Worm (Caenorhabditis elegans): Measurements from ENCODE around the gene ZK856.11.

The ZK856.11 gene

DNA sequence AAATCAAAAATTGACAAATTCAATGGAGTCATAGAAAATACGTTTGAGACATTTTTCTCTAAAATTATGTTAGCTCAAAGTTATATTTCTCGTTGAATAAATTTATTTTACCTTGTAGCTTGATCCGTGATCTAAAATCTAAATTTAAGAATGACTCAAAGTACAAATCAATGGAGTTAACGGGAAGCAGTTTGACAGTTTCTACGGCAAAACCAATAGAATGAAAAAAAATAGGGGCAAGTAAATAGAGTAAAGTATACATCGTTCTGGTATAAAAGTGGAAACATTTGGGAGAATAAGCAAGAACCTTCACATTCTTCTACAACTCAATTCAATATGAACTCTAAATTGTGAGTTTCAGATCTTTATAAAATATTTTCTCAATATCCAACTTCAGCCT lies 26.2 kb upstream of the ZK856.11 start, which contains the start of gene fipr-6:
fipr-6 (plus strand) TSS at position 301 of the 400 bp plus-strand sequence.
- TF ChIP-seq mab-5 (tag; optimal IDR thresholded peaks at IDR 0.05) (no peak), nhr-10 (tag; optimal IDR thresholded peaks at IDR 0.05) (no peak), nhr-23 (tag; optimal IDR thresholded peaks at IDR 0.05) (no peak), ztf-1 (GFP tag; conservative IDR thresholded peaks at IDR 0.05) (no peak)

DNA sequence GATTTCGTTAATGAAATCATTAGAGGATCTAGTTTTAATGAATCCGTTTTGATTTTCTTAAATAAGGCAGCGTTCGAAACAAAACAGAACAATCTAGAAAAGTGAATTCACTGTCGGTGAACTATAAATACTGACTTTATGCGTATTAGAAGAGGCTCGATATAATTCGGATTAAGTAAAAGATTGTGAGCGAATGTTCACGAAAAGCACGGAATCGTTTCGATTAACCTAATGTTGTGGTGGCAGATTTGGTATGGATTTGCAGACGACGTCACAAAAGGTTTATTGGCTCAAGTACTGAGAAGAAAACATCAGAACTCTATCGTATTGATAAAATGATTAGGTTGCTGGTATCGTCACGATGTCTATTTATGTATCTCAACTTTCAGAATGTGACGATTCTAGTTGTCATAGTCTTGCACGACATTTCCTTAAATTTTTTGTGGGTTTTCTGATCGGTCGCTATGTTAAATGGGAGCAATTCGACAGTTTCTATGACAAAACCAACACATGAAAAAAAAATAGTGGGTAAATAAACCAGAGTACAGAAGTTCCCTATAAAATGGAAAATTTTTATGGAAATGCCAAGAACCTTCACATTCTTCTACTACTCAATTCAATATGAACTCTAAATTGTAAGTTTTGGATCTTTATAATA lies 24.6 kb upstream of the ZK856.11 start, which contains the start of the genes pyt-1 and fipr-7:
pyt-1 (minus strand) TSS at position 101 of the 658 bp plus-strand sequence.
fipr-7 (plus strand) TSS at position 608 of the 658 bp plus-strand sequence.
- TF ChIP-seq nhr-21 (tag; optimal IDR thresholded peaks at IDR 0.05) (no peak), lin-39 (tag; optimal IDR thresholded peaks at IDR 0.05) (no peak)

DNA sequence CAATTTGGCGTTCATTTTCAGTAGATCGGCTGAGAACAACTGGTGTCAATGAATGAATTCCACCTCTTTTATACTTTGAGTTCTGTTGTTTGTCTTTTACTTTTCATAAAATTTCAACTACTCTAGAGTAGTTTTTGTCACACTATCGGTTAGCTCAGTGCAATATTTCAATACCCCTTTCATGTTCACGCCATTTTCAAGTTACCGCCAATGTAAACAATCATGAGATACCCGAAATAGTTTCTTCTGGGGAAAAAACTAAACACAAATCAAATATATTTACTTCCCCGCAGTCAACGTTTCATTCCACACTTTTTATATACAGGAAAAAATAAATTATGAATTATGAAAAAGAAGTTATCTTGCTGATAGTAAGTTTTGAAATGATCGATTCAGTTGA lies 23.6 kb upstream of the ZK856.11 start, which contains the start of gene fipr-4:
fipr-4 (minus strand) TSS at position 101 of the 400 bp plus-strand sequence.
- TF ChIP-seq ZK546.5 (tag; optimal IDR thresholded peaks at IDR 0.05) (no peak), ztf-4 (tag; optimal IDR thresholded peaks at IDR 0.05) (no peak), ama-1 (optimal IDR thresholded peaks at IDR 0.05) (no peak), F13H6.1 (tag; optimal IDR thresholded peaks at IDR 0.05) (peak; percentile 9), nhr-23 (tag; optimal IDR thresholded peaks at IDR 0.05) (no peak), nhr-237 (tag; optimal IDR thresholded peaks at IDR 0.05) (no peak)

DNA sequence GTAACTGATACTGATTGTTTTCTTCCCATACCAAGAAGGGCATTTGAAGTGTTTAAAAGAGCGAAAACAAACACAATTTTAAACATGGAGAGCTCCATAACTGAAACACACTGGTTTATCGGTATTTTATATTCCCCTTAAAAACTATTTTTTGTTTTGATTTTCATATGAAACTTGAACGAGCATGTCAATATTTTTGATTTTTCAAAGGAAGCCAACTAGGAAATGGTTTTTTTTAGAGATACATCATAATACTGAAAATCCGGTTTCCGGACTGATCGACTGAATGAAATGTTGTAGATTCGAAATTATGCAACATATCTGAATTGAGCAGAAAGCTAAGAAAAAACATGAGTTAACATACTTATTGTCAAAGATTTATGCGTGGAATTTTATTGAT lies 22.6 kb upstream of the ZK856.11 start, which contains the start of gene ttr-19:
ttr-19 (minus strand) TSS at position 101 of the 400 bp plus-strand sequence.
- TF ChIP-seq ztf-11 (tag; optimal IDR thresholded peaks at IDR 0.05): no peak
- no peak for TF ChIP-seq aly-2 (tag; optimal IDR thresholded peaks at IDR 0.05)
- TF ChIP-seq unc-62 (GFP tag; optimal IDR thresholded peaks at IDR 0.05): no peak
- TF ChIP-seq dmd-4 (tag; optimal IDR thresholded peaks at IDR 0.05): no peak
- no peak for TF ChIP-seq sma-9 (GFP tag; optimal IDR thresholded peaks at IDR 0.05)
- TF ChIP-seq sma-9 (tag; optimal IDR thresholded peaks at IDR 0.05): no peak
- no peak for TF ChIP-seq lin-11 (tag; optimal IDR thresholded peaks at IDR 0.05)
- no peak for TF ChIP-seq C34F6.9 (tag; optimal IDR thresholded peaks at IDR 0.05)
- TF ChIP-seq egl-27 (tag; optimal IDR thresholded peaks at IDR 0.05): no peak
- TF ChIP-seq nhr-237 (tag; optimal IDR thresholded peaks at IDR 0.05): no peak
- TF ChIP-seq elt-3 (tag; optimal IDR thresholded peaks at IDR 0.05): no peak
- TF ChIP-seq unc-39 (tag; optimal IDR thresholded peaks at IDR 0.05): no peak
- TF ChIP-seq nhr-12 (tag; optimal IDR thresholded peaks at IDR 0.05): no peak
- no peak for TF ChIP-seq ZK546.5 (tag; optimal IDR thresholded peaks at IDR 0.05)
- no peak for TF ChIP-seq nhr-10 (tag; optimal IDR thresholded peaks at IDR 0.05)

DNA sequence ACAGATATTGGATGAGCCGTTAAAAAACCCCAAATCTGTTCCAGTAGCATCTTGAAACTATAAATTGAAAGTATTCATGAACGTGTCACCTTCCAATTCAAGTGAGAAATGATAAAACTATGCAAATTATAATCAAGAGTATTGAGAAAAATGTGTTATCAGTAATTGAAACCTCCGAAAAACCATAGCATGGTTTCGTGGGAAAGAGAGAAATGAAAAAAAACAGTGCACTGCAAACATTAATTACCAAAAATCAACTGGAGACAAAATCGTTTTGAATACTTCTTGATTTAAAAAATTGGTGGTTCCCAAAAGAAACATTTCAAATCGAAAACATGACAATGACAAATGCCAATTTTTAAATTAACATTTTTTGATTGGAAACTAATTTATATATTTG lies 20.9 kb upstream of the ZK856.11 start, which contains the start of gene daf-36:
daf-36 (minus strand) TSS at position 101 of the 400 bp plus-strand sequence.
- TF ChIP-seq fos-1 (tag; optimal IDR thresholded peaks at IDR 0.05): peak; percentile 62
- no peak for TF ChIP-seq skn-1 (tag; optimal IDR thresholded peaks at IDR 0.05)

DNA sequence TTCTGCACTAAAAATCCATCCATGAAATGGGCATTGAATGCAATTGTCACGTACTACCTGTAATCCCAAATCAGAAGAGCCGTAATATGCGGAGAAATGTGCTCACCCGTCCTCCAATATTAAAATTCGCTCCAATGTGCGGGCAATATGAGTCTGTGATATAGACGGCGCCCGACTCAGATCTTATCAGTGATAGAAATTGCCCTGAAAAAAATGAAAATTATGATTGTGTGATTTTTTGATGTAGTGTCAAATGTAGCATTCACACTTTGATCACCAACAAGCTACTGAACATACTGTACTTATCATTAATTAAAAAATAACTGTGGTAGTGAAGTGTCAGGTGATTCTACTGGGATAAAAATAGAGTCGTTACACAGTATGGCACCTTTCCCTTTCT lies 19.9 kb upstream of the ZK856.11 start:
- no peak for TF ChIP-seq elt-3 (tag; optimal IDR thresholded peaks at IDR 0.05)
- peak; percentile 60 for TF ChIP-seq fos-1 (tag; optimal IDR thresholded peaks at IDR 0.05)

DNA sequence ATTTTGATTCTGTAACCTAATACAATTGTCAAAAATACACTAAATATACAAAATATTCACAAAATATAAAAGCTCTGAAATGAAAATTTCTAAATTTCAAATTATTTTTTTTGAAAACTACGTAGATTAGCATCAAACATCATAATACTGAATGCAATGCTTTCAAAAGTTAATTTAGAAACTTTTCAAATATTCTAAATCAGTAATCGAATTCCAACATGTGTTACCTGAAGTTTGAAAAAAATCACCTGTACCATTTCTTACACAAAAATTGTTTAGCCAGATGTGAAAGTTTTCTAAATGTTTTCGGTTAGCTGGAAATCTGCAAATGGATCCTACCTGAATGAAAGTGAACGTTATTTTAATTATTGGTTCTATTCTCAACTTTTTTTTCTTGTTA lies 17.3 kb upstream of the ZK856.11 start, which contains the start of gene C12D8.20:
C12D8.20 (plus strand) TSS at position 301 of the 400 bp plus-strand sequence.
- TF ChIP-seq ztf-4 (tag; optimal IDR thresholded peaks at IDR 0.05) (no peak), alr-1 (tag; optimal IDR thresholded peaks at IDR 0.05) (no peak), sma-3 (GFP tag; optimal IDR thresholded peaks at IDR 0.05) (no peak)

DNA sequence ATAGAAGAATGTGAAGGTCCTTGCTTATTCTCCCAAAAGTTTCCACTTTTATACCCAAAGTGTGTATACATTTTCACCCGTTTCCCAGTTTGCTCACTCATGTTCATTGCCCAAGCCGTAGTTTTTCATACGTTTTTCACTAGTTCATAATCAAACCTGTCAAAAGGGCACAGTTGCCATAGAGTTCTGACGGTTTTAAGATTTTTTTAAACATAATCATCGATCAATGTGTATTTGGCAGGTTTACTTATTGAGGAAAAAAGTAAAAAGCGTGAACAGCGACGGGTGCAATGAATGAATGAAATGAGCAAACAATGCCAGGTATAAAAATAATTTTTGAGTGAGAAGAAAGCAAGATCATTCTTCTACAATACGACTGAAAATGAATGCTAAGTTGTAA lies 16.6 kb upstream of the ZK856.11 start, which contains the start of the genes fipr-5 and fipr-9:
fipr-5 (minus strand) TSS at position 101 of the 400 bp plus-strand sequence.
fipr-9 (plus strand) TSS at position 346 of the 400 bp plus-strand sequence.
- no peak for TF ChIP-seq zag-1 (tag; optimal IDR thresholded peaks at IDR 0.05)
- no peak for TF ChIP-seq ZK546.5 (tag; optimal IDR thresholded peaks at IDR 0.05)
- no peak for TF ChIP-seq lin-11 (tag; optimal IDR thresholded peaks at IDR 0.05)
- TF ChIP-seq R02D3.7 (tag; optimal IDR thresholded peaks at IDR 0.05): no peak
- no peak for TF ChIP-seq gmeb-1 (tag; optimal IDR thresholded peaks at IDR 0.05)
- no peak for TF ChIP-seq nhr-129 (tag; optimal IDR thresholded peaks at IDR 0.05)
- TF ChIP-seq nhr-237 (tag; optimal IDR thresholded peaks at IDR 0.05): no peak
- no peak for TF ChIP-seq elt-1 (tag; optimal IDR thresholded peaks at IDR 0.05)
- TF ChIP-seq mab-5 (tag; optimal IDR thresholded peaks at IDR 0.05): no peak
- TF ChIP-seq mdl-1 (tag; optimal IDR thresholded peaks at IDR 0.05): no peak

Data from whole organism, L2 larva.